Worm (Caenorhabditis elegans): Measurements from ENCODE around the gene fask-1.

Gene fask-1

DNA sequence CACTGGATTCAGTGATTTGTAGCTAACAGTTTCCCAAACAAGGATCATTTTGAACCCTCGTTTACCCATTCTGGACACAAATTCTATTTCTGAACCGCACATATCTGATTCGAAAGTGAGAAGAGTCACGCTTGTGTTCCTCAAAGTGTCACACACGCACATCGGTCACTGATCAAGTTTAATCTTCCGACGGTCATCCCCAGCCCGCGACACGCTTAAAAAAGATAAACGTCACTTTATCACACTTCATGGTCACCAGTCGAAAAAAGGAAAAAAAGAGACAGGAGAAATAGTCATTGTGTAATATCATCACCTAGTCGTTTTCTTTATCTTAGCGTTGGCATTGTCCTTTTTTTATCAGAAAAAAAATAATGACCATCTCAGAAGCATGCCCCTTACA lies 22.8 kb upstream of the fask-1 start:
- TF ChIP-seq him-1 (tag; optimal IDR thresholded peaks at IDR 0.05) (no peak), dao-5 (tag; optimal IDR thresholded peaks at IDR 0.05) (no peak), W03F9.2 (tag; optimal IDR thresholded peaks at IDR 0.05) (no peak)

- TF ChIP-seq W03F9.2 (tag; optimal IDR thresholded peaks at IDR 0.05): no peak
- TF ChIP-seq dao-5 (tag; optimal IDR thresholded peaks at IDR 0.05): no peak
- TF ChIP-seq him-1 (tag; optimal IDR thresholded peaks at IDR 0.05): no peak
Measured at ce11 chrIV:13078342-13078741, 22.2 kb upstream of the fask-1 start.

DNA sequence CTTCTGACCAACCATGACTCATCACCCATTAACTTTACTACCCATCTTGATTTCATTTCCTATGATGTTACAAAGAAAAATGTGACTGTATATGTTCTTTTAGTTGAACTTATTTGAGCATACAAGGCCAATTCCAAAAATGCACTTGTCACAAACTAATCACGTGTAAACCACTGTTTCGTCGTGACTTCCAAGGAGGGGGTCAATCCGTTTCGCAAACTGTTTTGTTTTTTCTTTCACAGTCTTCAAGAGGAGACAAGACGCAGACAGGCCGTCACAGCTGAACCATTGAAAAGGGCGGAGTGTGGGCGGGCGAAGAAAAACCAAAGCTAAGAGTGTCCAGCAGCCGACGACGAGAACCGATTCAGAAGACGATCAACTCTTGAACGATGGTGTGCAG lies 21.4 kb upstream of the fask-1 start, which contains the start of gene C39E9.8:
TSS of gene C39E9.8 (plus strand) at position 328 of the 400 bp plus-strand sequence.
- no peak for TF ChIP-seq dao-5 (tag; optimal IDR thresholded peaks at IDR 0.05)
- TF ChIP-seq W03F9.2 (tag; optimal IDR thresholded peaks at IDR 0.05): no peak
- TF ChIP-seq him-1 (tag; optimal IDR thresholded peaks at IDR 0.05): no peak

- TF ChIP-seq dao-5 (tag; optimal IDR thresholded peaks at IDR 0.05): no peak
- TF ChIP-seq W03F9.2 (tag; optimal IDR thresholded peaks at IDR 0.05): no peak
- no peak for TF ChIP-seq him-1 (tag; optimal IDR thresholded peaks at IDR 0.05)
Measured at ce11 chrIV:13080185-13080584, 20.3 kb upstream of the fask-1 start.

DNA sequence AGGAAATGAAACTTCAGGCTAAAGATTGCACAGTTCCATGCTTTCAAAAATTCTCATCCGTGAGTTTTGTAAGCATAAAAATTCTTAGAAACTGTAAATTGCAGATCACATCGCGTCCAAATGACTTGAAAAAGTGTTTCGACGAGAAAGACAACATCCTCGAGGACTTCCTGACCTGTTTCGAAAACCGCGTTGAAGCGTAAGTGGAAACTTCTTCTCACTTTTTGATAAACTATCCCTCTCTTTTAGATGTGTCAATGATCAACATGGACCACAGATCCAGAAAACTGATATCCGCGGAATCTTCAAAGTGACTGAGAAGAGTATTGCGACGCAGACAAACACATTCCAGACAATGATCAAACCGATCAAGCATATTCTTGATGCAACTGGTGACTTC lies 19.7 kb upstream of the fask-1 start:
- TF ChIP-seq dao-5 (tag; optimal IDR thresholded peaks at IDR 0.05): no peak
- no peak for TF ChIP-seq W03F9.2 (tag; optimal IDR thresholded peaks at IDR 0.05)
- no peak for TF ChIP-seq him-1 (tag; optimal IDR thresholded peaks at IDR 0.05)

ce11 chrIV:13082106-13082505 lies 18.4 kb upstream of the fask-1 start:
- TF ChIP-seq W03F9.2 (tag; optimal IDR thresholded peaks at IDR 0.05) (no peak), him-1 (tag; optimal IDR thresholded peaks at IDR 0.05) (no peak), dao-5 (tag; optimal IDR thresholded peaks at IDR 0.05) (no peak)

- TF ChIP-seq dao-5 (tag; optimal IDR thresholded peaks at IDR 0.05) (no peak), W03F9.2 (tag; optimal IDR thresholded peaks at IDR 0.05) (no peak), him-1 (tag; optimal IDR thresholded peaks at IDR 0.05) (no peak)
Measured at ce11 chrIV:13082836-13083763, 17.4 kb upstream of the fask-1 start.

- TF ChIP-seq him-1 (tag; optimal IDR thresholded peaks at IDR 0.05): no peak
- TF ChIP-seq dao-5 (tag; optimal IDR thresholded peaks at IDR 0.05): no peak
- TF ChIP-seq W03F9.2 (tag; optimal IDR thresholded peaks at IDR 0.05): no peak
Measured at ce11 chrIV:13085675-13086074, 14.8 kb upstream of the fask-1 start.

- TF ChIP-seq W03F9.2 (tag; optimal IDR thresholded peaks at IDR 0.05) (no peak), him-1 (tag; optimal IDR thresholded peaks at IDR 0.05) (no peak), dao-5 (tag; optimal IDR thresholded peaks at IDR 0.05) (no peak)
Measured at ce11 chrIV:13086705-13087104, 13.8 kb upstream of the fask-1 start, which contains the start of gene spin-2. TSS of gene spin-2 (plus strand) at chrIV:13087005.

- TF ChIP-seq W03F9.2 (tag; optimal IDR thresholded peaks at IDR 0.05) (no peak), him-1 (tag; optimal IDR thresholded peaks at IDR 0.05) (no peak), dao-5 (tag; optimal IDR thresholded peaks at IDR 0.05) (no peak)
Measured at ce11 chrIV:13089671-13090242, 10.8 kb upstream of the fask-1 start.

ce11 chrIV:13090967-13091366 lies 9.5 kb upstream of the fask-1 start, which contains the start of gene col-132:
TSS of gene col-132 (minus strand) at chrIV:13091067.
- TF ChIP-seq him-1 (tag; optimal IDR thresholded peaks at IDR 0.05) (no peak), dao-5 (tag; optimal IDR thresholded peaks at IDR 0.05) (no peak), W03F9.2 (tag; optimal IDR thresholded peaks at IDR 0.05) (no peak)

DNA sequence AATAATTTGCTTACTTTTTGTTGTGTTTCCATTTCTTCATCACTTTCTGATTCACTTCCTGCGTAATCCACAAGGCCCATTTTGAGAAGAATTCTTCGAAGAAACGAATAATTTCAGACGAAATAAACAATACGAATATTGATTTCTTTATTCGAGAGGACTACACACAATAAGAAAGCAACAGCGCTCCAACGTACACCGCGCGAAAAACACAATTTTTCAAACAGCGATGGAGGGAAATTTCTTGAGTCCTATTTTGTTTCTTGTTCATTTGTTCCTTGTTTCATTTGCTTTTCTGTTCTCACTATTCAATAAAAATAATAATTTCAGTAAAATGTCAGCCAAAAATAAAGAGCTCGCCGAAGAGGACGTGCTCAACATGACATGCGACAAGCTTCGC lies 6.8 kb upstream of the fask-1 start, which contains the start of the genes prcc-1 and C39E9.12:
TSS of gene prcc-1 (minus strand) at position 119 of the 400 bp plus-strand sequence.
TSS of gene C39E9.12 (plus strand) at position 331 of the 400 bp plus-strand sequence.
- TF ChIP-seq dao-5 (tag; optimal IDR thresholded peaks at IDR 0.05) (no peak), W03F9.2 (tag; optimal IDR thresholded peaks at IDR 0.05) (no peak), him-1 (tag; optimal IDR thresholded peaks at IDR 0.05) (no peak)

ce11 chrIV:13095462-13095861 lies 5.1 kb upstream of the fask-1 start, which contains the start of gene rfc-3:
TSS of gene rfc-3 (plus strand) at chrIV:13095762.
- no peak for TF ChIP-seq him-1 (tag; optimal IDR thresholded peaks at IDR 0.05)
- TF ChIP-seq W03F9.2 (tag; optimal IDR thresholded peaks at IDR 0.05): no peak
- TF ChIP-seq dao-5 (tag; optimal IDR thresholded peaks at IDR 0.05): no peak

DNA sequence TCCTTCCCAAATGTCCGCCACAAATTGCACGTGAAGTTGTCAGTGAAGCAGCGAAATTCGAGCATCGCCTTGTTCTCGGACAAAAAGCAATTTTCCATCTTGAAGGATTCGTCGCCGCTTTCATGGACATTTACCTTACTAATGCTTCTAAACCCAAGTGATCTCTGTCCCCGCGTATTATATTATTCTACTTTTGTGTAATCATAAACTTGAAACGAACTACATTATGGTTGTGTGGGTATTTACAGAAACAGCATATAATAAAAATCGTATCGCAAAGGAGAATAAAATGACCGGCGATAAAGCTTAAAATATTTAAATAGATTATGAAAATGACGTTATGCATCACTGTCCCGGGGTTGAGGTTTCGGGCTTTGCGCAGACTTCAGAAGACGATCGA lies 3.7 kb upstream of the fask-1 start:
- TF ChIP-seq him-1 (tag; optimal IDR thresholded peaks at IDR 0.05): no peak
- no peak for TF ChIP-seq dao-5 (tag; optimal IDR thresholded peaks at IDR 0.05)
- TF ChIP-seq W03F9.2 (tag; optimal IDR thresholded peaks at IDR 0.05): no peak

All from whole organism, L4/young adult.